Fruit fly (Drosophila melanogaster) whole organism, prepupa: ENCODE data around the gene CG42502.
A peak's percentile ranks its signal among the peaks of the same experiment; 100 is the strongest.

ENCODE experiments used
- Blimp-1 ChIP-seq: fragments of 200-800 bp; sonication (Bioruptor generic); optimal IDR thresholded peaks from 3 replicates; lab custom pipeline; 2017; ENCODE audit warnings: missing biosample characterization, missing genetic modification characterization, mild to moderate bottlenecking, moderate library complexity, missing genetic modification reagents
- CG10631 ChIP-seq: fragments of 200-800 bp; sonication (Bioruptor generic); optimal IDR thresholded peaks from 2 replicates; lab custom pipeline; 2016; ENCODE audit warnings: missing biosample characterization, missing genetic modification characterization
- CG11762 ChIP-seq: fragments of 200-800 bp; sonication (Bioruptor generic); optimal IDR thresholded peaks from 3 replicates; lab custom pipeline; 2016; ENCODE audit warnings: missing biosample characterization, missing genetic modification characterization; ENCODE audit not compliant: insufficient read depth
- CG11902 ChIP-seq: fragments of 200-800 bp; sonication (Bioruptor generic); optimal IDR thresholded peaks from 3 replicates; lab custom pipeline; 2016; ENCODE audit warnings: missing biosample characterization, missing genetic modification characterization
- CG15336 ChIP-seq: fragments of 200-800 bp; sonication (Bioruptor generic); IDR thresholded peaks from 2 replicates; pipeline ENCODE4 v1.3.6; 2022; ENCODE audit warnings: missing biosample characterization, missing genetic modification characterization
- CG1621 ChIP-seq: fragments of 200-800 bp; sonication (Bioruptor generic); optimal IDR thresholded peaks from 3 replicates; lab custom pipeline; 2018; ENCODE audit warnings: missing biosample characterization, mild to moderate bottlenecking, missing genetic modification characterization
- CG16779 ChIP-seq: fragments of 200-800 bp; sonication (Bioruptor generic); optimal IDR thresholded peaks from 3 replicates; lab custom pipeline; 2017; ENCODE audit warnings: missing biosample characterization, mild to moderate bottlenecking, missing genetic modification characterization
- CG32006 ChIP-seq: fragments of 200-800 bp; sonication (Bioruptor generic); optimal IDR thresholded peaks from 3 replicates; lab custom pipeline; 2017; ENCODE audit warnings: missing biosample characterization, mild to moderate bottlenecking, missing genetic modification characterization
- CG34406 ChIP-seq: fragments of 200-800 bp; sonication (Bioruptor generic); optimal IDR thresholded peaks from 3 replicates; lab custom pipeline; 2016; ENCODE audit warnings: missing biosample characterization, missing genetic modification characterization
- CG3919 ChIP-seq: fragments of 200-800 bp; sonication (Bioruptor generic); optimal IDR thresholded peaks from 3 replicates; lab custom pipeline; 2016; ENCODE audit warnings: missing biosample characterization, missing genetic modification characterization
- CG4318 ChIP-seq: fragments of 200-800 bp; sonication (Bioruptor generic); optimal IDR thresholded peaks from 3 replicates; lab custom pipeline; 2017; ENCODE audit warnings: missing biosample characterization, mild to moderate bottlenecking, missing genetic modification characterization
- CG6276 ChIP-seq: fragments of 200-800 bp; sonication (Bioruptor generic); optimal IDR thresholded peaks from 2 replicates; lab custom pipeline; 2017; ENCODE audit warnings: missing biosample characterization, mild to moderate bottlenecking, missing genetic modification characterization
- CG6808 ChIP-seq: fragments of 200-800 bp; sonication (Bioruptor generic); optimal IDR thresholded peaks from 3 replicates; lab custom pipeline; 2017; ENCODE audit warnings: missing biosample characterization, missing genetic modification characterization, mild to moderate bottlenecking, moderate library complexity, missing genetic modification reagents
- CG6854 ChIP-seq: fragments of 200-800 bp; sonication (Bioruptor generic); optimal IDR thresholded peaks from 2 replicates; lab custom pipeline; 2017; ENCODE audit warnings: missing biosample characterization, mild to moderate bottlenecking, missing genetic modification characterization
- CG7368 ChIP-seq: fragments of 200-800 bp; sonication (Bioruptor generic); optimal IDR thresholded peaks from 3 replicates; lab custom pipeline; 2016; ENCODE audit warnings: missing biosample characterization, missing genetic modification characterization
- CG8319 ChIP-seq: fragments of 200-800 bp; sonication (Bioruptor generic); optimal IDR thresholded peaks from 3 replicates; lab custom pipeline; 2016; ENCODE audit warnings: missing biosample characterization, missing genetic modification characterization
- CG8632 ChIP-seq: fragments of 200-800 bp; sonication (Bioruptor generic); optimal IDR thresholded peaks from 3 replicates; lab custom pipeline; 2016; ENCODE audit warnings: missing biosample characterization, missing genetic modification characterization
- Eip75B ChIP-seq: fragments of 200-800 bp; sonication (Bioruptor generic); optimal IDR thresholded peaks from 3 replicates; lab custom pipeline; 2016; ENCODE audit warnings: missing biosample characterization, missing genetic modification characterization
- Eip78C ChIP-seq: fragments of 200-800 bp; sonication (Bioruptor generic); peaks from one replicate; lab custom pipeline; 2016; ENCODE audit warnings: missing biosample characterization, missing genetic modification characterization
- Eip93F ChIP-seq: fragments of 200-800 bp; sonication (Bioruptor generic); optimal IDR thresholded peaks from 2 replicates; lab custom pipeline; 2016; ENCODE audit warnings: missing biosample characterization, mild to moderate bottlenecking, missing genetic modification characterization
- Ets21C ChIP-seq: fragments of 200-800 bp; sonication (Bioruptor generic); optimal IDR thresholded peaks from 3 replicates; lab custom pipeline; 2016; ENCODE audit warnings: missing biosample characterization, missing genetic modification characterization
- Gug ChIP-seq: fragments of 200-800 bp; sonication (Bioruptor generic); IDR thresholded peaks from 2 replicates; pipeline ENCODE4 v1.3.6; 2022; ENCODE audit warnings: missing biosample characterization, missing genetic modification characterization
- Hr39 ChIP-seq: fragments of 200-800 bp; sonication (Bioruptor generic); optimal IDR thresholded peaks from 2 replicates; lab custom pipeline; 2016; ENCODE audit warnings: missing biosample characterization, missing genetic modification characterization
- Hr4 ChIP-seq: fragments of 200-800 bp; sonication (Bioruptor generic); optimal IDR thresholded peaks from 3 replicates; lab custom pipeline; 2016; ENCODE audit warnings: missing biosample characterization, missing genetic modification characterization
- Lpt ChIP-seq: fragments of 200-800 bp; sonication (Bioruptor generic); optimal IDR thresholded peaks from 3 replicates; lab custom pipeline; 2016; ENCODE audit warnings: missing biosample characterization, missing genetic modification characterization
- Met ChIP-seq: fragments of 200-800 bp; sonication (Bioruptor generic); optimal IDR thresholded peaks from 3 replicates; lab custom pipeline; 2016; ENCODE audit warnings: missing biosample characterization, missing genetic modification characterization
- OdsH ChIP-seq: fragments of 200-800 bp; sonication (Bioruptor generic); optimal IDR thresholded peaks from 3 replicates; lab custom pipeline; 2016; ENCODE audit warnings: missing biosample characterization, missing genetic modification characterization
- Smox ChIP-seq: fragments of 200-800 bp; sonication (Bioruptor generic); optimal IDR thresholded peaks from 3 replicates; lab custom pipeline; 2016; ENCODE audit warnings: missing biosample characterization, missing genetic modification characterization
- Sox102F ChIP-seq: fragments of 200-800 bp; sonication (Bioruptor generic); optimal IDR thresholded peaks from 2 replicates; lab custom pipeline; 2016; ENCODE audit warnings: missing biosample characterization, mild to moderate bottlenecking, missing genetic modification characterization
- Sox14 ChIP-seq: fragments of 200-800 bp; sonication (Bioruptor generic); optimal IDR thresholded peaks from 3 replicates; lab custom pipeline; 2016; ENCODE audit warnings: missing biosample characterization, missing genetic modification characterization
- achi ChIP-seq: fragments of 200-800 bp; sonication (Bioruptor generic); optimal IDR thresholded peaks from 3 replicates; lab custom pipeline; 2016; ENCODE audit warnings: missing biosample characterization, missing genetic modification characterization
- acj6 ChIP-seq: fragments of 200-800 bp; sonication (Bioruptor generic); optimal IDR thresholded peaks from 3 replicates; lab custom pipeline; 2016; ENCODE audit warnings: missing biosample characterization, missing genetic modification characterization
- cyc ChIP-seq: fragments of 200-800 bp; sonication (Bioruptor generic); optimal IDR thresholded peaks from 3 replicates; lab custom pipeline; 2016; ENCODE audit warnings: missing biosample characterization, missing genetic modification characterization
- fd59A ChIP-seq: fragments of 200-800 bp; sonication (Bioruptor generic); optimal IDR thresholded peaks from 2 replicates; lab custom pipeline; 2017; ENCODE audit warnings: missing biosample characterization, mild to moderate bottlenecking, missing genetic modification characterization, missing genetic modification reagents
- fkh ChIP-seq: fragments of 200-800 bp; sonication (Bioruptor generic); optimal IDR thresholded peaks from 3 replicates; lab custom pipeline; 2017; ENCODE audit warnings: missing biosample characterization, mild to moderate bottlenecking, missing genetic modification characterization, moderate library complexity
- lz ChIP-seq: fragments of 200-800 bp; sonication (Bioruptor generic); optimal IDR thresholded peaks from 3 replicates; lab custom pipeline; 2016; ENCODE audit warnings: missing biosample characterization, missing genetic modification characterization
- net ChIP-seq: fragments of 200-800 bp; sonication (Bioruptor generic); optimal IDR thresholded peaks from 3 replicates; lab custom pipeline; 2016; ENCODE audit warnings: missing biosample characterization, missing genetic modification characterization
- salr ChIP-seq, 2 experiments: fragments of 200-800 bp; sonication (Bioruptor generic); optimal IDR thresholded peaks; 3 replicates each; lab custom pipeline; 2016 to 2018; ENCODE audit warnings: missing biosample characterization in 2 of 2, missing genetic modification characterization in 2 of 2, mild to moderate bottlenecking in 1 of 2
- spab ChIP-seq: fragments of 200-800 bp; sonication (Bioruptor generic); optimal IDR thresholded peaks from 2 replicates; lab custom pipeline; 2017; ENCODE audit warnings: missing biosample characterization, mild to moderate bottlenecking, missing genetic modification characterization, missing genetic modification reagents
- ss ChIP-seq, 2 experiments: fragments of 200-800 bp; sonication (Bioruptor generic); optimal IDR thresholded peaks; 2 replicates in 1 of 2; 3 replicates in 1 of 2; lab custom pipeline; 2017 to 2018; ENCODE audit warnings: mild to moderate bottlenecking in 2 of 2, missing biosample characterization in 2 of 2, missing genetic modification characterization in 2 of 2, moderate library complexity in 1 of 2
- svp ChIP-seq: fragments of 200-800 bp; sonication (Bioruptor generic); peaks from one replicate; lab custom pipeline; 2016; ENCODE audit warnings: missing biosample characterization, missing genetic modification characterization
- topi ChIP-seq: fragments of 200-800 bp; sonication (Bioruptor generic); optimal IDR thresholded peaks from 3 replicates; lab custom pipeline; 2016; ENCODE audit warnings: missing biosample characterization, missing genetic modification characterization

Gene CG42502

DNA sequence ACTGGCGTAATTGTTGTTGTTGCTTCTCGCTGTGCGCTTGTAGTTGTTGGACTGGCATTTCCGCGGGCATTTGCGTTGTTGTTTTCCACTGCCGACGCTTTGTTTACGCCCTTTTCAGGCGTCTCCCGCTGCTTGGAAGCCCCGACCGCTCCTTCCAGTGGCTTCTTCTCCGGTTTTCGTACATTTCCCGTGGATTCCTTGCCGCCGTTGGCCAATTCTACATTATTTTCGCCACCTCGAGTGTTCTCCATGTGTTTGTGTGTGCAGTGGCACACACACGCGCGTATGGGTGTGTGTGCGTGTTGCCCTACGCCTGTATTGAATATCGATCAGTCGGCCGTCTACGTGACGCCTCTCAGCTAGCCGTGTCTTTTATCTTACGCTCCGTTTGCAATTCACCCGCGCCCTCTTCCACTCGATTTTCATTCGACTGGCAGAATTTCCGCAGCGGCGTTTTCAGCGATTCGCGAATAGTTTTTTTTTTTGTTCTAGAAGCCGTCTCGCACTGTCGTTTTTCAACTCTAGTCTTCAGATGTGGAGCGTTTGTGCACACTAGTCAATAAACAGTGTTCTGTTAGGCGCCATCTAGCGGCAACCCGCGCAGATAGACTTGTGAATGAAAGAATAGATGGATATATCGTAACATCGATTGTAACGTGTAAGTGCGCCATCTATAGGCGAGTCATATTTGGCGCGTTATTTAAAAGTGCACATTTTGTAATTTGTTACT is 28.3 kb upstream of the CG42502 start, which contains the start of gene CG10600 (continued):
- no peak for TF ChIP-seq CG11762
- peak; percentile 89 for TF ChIP-seq Sox14 (GFP tag; lab: Kevin White, UChicago)
- TF ChIP-seq OdsH (GFP tag; lab: Kevin White, UChicago), result peak; percentile 59
- TF ChIP-seq Eip93F, result no peak
- no peak for TF ChIP-seq Gug (GFP tag; lab: Robert Waterston, UW)
- no peak for TF ChIP-seq CG6276 (GFP tag; lab: Kevin White, UChicago)
- TF ChIP-seq CG6854 (GFP tag; lab: Kevin White, UChicago), result no peak
- TF ChIP-seq Sox102F (GFP tag; lab: Kevin White, UChicago), result peak; percentile 82
- TF ChIP-seq lz (GFP tag; lab: Kevin White, UChicago), result peak; percentile 80
- TF ChIP-seq salr (GFP tag; optimal IDR thresholded peaks at IDR 0.05; lab: Kevin White, UChicago), result peak; percentile 54 to 62

DNA sequence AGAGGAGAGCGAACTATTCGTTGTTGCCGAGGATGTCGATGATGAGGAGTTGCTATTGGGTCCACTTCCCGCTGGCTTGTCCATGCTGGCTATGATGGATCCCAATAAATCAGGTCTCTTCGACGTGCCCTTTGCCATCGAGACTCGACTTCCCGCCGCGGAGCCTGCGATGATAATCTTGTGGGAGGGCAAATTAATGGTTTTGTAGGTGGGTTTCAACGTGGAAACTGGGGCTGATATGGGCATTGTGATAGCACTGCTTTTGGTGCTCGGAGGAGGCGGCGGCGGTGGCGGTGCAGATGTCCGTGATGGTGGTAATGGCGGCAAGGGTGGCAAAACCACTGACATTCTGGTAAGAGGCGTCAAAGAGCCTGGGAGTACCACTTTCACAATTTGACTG is 23.5 kb upstream of the CG42502 start:
- TF ChIP-seq Sox102F (GFP tag; lab: Kevin White, UChicago) (no peak), net (no peak), spab (GFP tag; lab: Kevin White, UChicago) (no peak), achi (GFP tag; lab: Kevin White, UChicago) (no peak), CG11762 (no peak), fd59A (GFP tag; lab: Kevin White, UChicago) (no peak), svp (GFP tag; lab: Kevin White, UChicago) (peak; percentile 61), CG16779 (tag; lab: Kevin White, UChicago) (no peak), CG6808 (no peak)

DNA sequence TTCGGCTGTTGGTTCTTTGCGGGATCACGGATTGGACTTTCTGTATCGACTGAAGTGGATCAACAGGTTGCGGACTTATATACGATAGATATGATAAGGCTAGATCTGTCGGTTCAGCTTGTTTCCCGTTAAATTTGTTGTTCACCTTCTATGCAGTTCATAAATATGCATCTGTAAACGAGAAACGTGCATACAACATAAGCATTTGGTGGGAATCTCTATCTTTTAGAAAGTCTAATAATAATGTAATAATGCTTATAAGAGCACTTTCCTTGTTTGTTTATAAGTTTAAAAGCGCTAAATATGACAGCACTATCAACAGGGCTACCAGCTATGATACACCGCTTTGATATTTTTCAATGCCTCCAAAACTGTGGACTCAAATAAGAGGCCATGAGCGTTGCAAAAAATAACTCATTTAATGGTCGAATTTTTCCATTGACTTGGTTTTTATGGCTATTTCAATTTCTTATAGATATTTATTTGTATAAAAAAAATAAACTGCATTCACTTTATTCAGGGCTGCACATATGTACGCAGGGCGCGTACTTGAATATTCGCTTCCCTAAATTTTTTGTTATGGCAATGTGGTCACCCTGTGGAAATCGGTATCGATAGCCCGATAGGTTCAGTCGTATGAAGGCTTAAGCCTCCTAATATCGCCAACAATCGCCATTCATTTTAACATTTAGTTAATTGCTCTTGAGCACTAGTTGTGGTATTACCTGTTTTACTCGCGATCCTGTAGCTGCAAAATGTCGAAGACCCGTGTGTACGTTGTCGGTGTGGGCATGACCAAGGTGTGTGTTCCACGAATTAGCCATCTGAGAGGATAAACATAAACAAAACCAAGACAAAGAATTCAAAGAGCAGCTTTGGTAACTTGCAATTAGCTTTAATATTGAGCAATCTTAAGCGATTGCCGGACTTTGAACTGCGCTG is 19.8 kb upstream of the CG42502 start, which contains the start of the genes CG17597 and ScpX:
Gene CG17597, minus strand, starts transcription at position 567 of the 942 bp plus-strand sequence.
Gene ScpX, plus strand, starts transcription at position 643 of the 942 bp plus-strand sequence.
- TF ChIP-seq CG3919 (GFP tag; lab: Kevin White, UChicago) (peak; percentile 46), ss (GFP tag; optimal IDR thresholded peaks at IDR 0.05; lab: Kevin White, UChicago) (peak; percentile 54 to 59), Hr4 (GFP tag; lab: Kevin White, UChicago) (peak; percentile 76), Ets21C (GFP tag; lab: Kevin White, UChicago) (no peak), CG7368 (GFP tag; lab: Kevin White, UChicago) (no peak), cyc (peak; percentile 63), CG11902 (GFP tag; lab: Kevin White, UChicago) (peak; percentile 28), Eip93F (peak; percentile 71), OdsH (GFP tag; lab: Kevin White, UChicago) (peak; percentile 50), CG6276 (GFP tag; lab: Kevin White, UChicago) (peak; percentile 17), svp (GFP tag; lab: Kevin White, UChicago) (peak; percentile 97), acj6 (GFP tag; lab: Kevin White, UChicago) (no peak), fkh (GFP tag; lab: Kevin White, UChicago) (peak; percentile 94), Blimp-1 (GFP tag; lab: Kevin White, UChicago) (no peak), CG10631 (GFP tag; lab: Kevin White, UChicago) (peak; percentile 78), CG4318 (GFP tag; lab: Kevin White, UChicago) (no peak), CG8319 (peak; percentile 38), net (no peak), CG1621 (tag; lab: Kevin White, UChicago) (peak; percentile 23), CG8632 (GFP tag; lab: Kevin White, UChicago) (peak; percentile 11), Sox102F (GFP tag; lab: Kevin White, UChicago) (peak; percentile 57), CG11762 (no peak), fd59A (GFP tag; lab: Kevin White, UChicago) (peak; percentile 5), spab (GFP tag; lab: Kevin White, UChicago) (no peak), CG32006 (peak; percentile 60), Hr39 (GFP tag; lab: Kevin White, UChicago) (peak; percentile 73), CG15336 (peak; percentile 47; the same call in 1 of the 2 replicates), Sox14 (GFP tag; lab: Kevin White, UChicago) (peak; percentile 71), Eip78C (GFP tag; lab: Kevin White, UChicago) (peak; percentile 69), topi (GFP tag; lab: Kevin White, UChicago) (peak; percentile 52), Met (GFP tag; lab: Kevin White, UChicago) (peak; percentile 67), Eip75B (peak; percentile 66), Lpt (GFP tag; lab: Kevin White, UChicago) (no peak), Smox (GFP tag; lab: Kevin White, UChicago) (no peak), CG34406 (GFP tag; lab: Kevin White, UChicago) (peak; percentile 18)
